Fruit fly (Drosophila melanogaster) whole organism, wandering third instar larva: Measurements from ENCODE around the gene CG17026.
A peak's percentile ranks its signal among the peaks of the same experiment; 100 is the strongest.

ENCODE experiments used
- Rel ChIP-seq, 2 experiments: fragments of 200-800 bp; sonication (Bioruptor generic) in 1 of 2; optimal IDR thresholded peaks; 2 replicates in 1 of 2; 3 replicates in 1 of 2; lab custom pipeline; 2016 to 2019; ENCODE audit warnings: mild to moderate bottlenecking in 2 of 2, missing biosample characterization in 2 of 2, missing genetic modification characterization in 2 of 2, moderate library complexity in 1 of 2
- dl ChIP-seq, 2 experiments: fragments of 175-275, 200-275 bp in 1 of 2; fragments of 200-275 bp in 1 of 2; sonication (Bioruptor generic); optimal IDR thresholded peaks; lab custom pipeline; 2018; ENCODE audit warnings: mild to moderate bottlenecking in 2 of 2, missing biosample characterization in 2 of 2, missing genetic modification characterization in 2 of 2, moderate library complexity in 2 of 2; ENCODE audit not compliant: partially characterized antibody in 2 of 2, insufficient read depth in 1 of 2

dm6 chr3L:15979240-15979639 is 4.1 kb downstream of the CG17026 start:
- TF ChIP-seq dl (GFP tag; optimal IDR thresholded peaks at IDR 0.05; lab: Kevin White, UChicago; ENCODE audit: insufficient read depth in 1 of 2, partially characterized antibody in 2 of 2) (no peak), Rel (GFP tag; optimal IDR thresholded peaks at IDR 0.05; lab: Kevin White, UChicago) (no peak), Rel (tag; optimal IDR thresholded peaks at IDR 0.05; lab: Kevin White, UChicago) (peak; percentile 26)
